Worm (Caenorhabditis elegans) whole organism, L1 larva: ENCODE results near the gene sru-28.

Experiments
- C16A3.4 ChIP-seq: fragments of 150-350 bp; optimal IDR thresholded peaks from 2 replicates; lab custom pipeline; 2014; ENCODE audit warnings: missing biosample characterization, missing genetic modification characterization
- C34B4.2 ChIP-seq: sonication (generic microtip); optimal IDR thresholded peaks from 2 replicates; lab custom pipeline; 2017; ENCODE audit warnings: mild to moderate bottlenecking, missing genetic modification characterization, missing compliant biosample characterization
- aha-1 ChIP-seq: fragments of 150-350 bp; optimal IDR thresholded peaks from 2 replicates; lab custom pipeline; 2014; ENCODE audit warnings: missing biosample characterization, missing genetic modification characterization
- aly-2 ChIP-seq: fragments of 150-350 bp; optimal IDR thresholded peaks from 2 replicates; lab custom pipeline; 2014; ENCODE audit warnings: missing biosample characterization, missing genetic modification characterization
- blmp-1 ChIP-seq: fragments of 150-350 bp; optimal IDR thresholded peaks from 2 replicates; lab custom pipeline; 2014; ENCODE audit warnings: missing biosample characterization, missing genetic modification characterization
- ceh-8 ChIP-seq: fragments of 200-800 bp; sonication (Bioruptor generic); optimal IDR thresholded peaks from 2 replicates; lab custom pipeline; 2018; ENCODE audit warnings: mild to moderate bottlenecking, missing genetic modification characterization, moderate library complexity, missing compliant biosample characterization
- ceh-88 ChIP-seq: fragments of 200-800 bp; sonication (Bioruptor generic); IDR thresholded peaks from 2 replicates; pipeline ENCODE4 v1.3.6; 2022; ENCODE audit warnings: missing genetic modification characterization, missing compliant biosample characterization
- ceh-90 ChIP-seq: sonication (generic microtip); optimal IDR thresholded peaks from 2 replicates; lab custom pipeline; 2016; ENCODE audit warnings: missing genetic modification characterization, missing compliant biosample characterization
- dsc-1 ChIP-seq: sonication (generic microtip); optimal IDR thresholded peaks from 2 replicates; lab custom pipeline; 2016; ENCODE audit warnings: mild to moderate bottlenecking, missing genetic modification characterization, missing compliant biosample characterization
- egl-13 ChIP-seq: sonication (generic microtip); optimal IDR thresholded peaks from 2 replicates; lab custom pipeline; 2016; ENCODE audit warnings: missing genotype, missing genetic modification reagents, missing genetic modification characterization, missing compliant biosample characterization
- elt-2 ChIP-seq: sonication (generic microtip); optimal IDR thresholded peaks from 2 replicates; lab custom pipeline; 2016; ENCODE audit warnings: missing genetic modification characterization, mild to moderate bottlenecking, inconsistent platforms, missing compliant biosample characterization, missing genetic modification reagents
- ets-5 ChIP-seq: fragments of 200-800 bp; sonication (Bioruptor generic); IDR thresholded peaks from 2 replicates; pipeline ENCODE4 v1.3.6; 2022; ENCODE audit warnings: missing genetic modification characterization, missing compliant biosample characterization
- fkh-10 ChIP-seq: sonication (generic microtip); optimal IDR thresholded peaks from 2 replicates; lab custom pipeline; 2017; ENCODE audit warnings: missing biosample characterization, missing genetic modification reagents, missing genetic modification characterization
- fkh-8 ChIP-seq: sonication (generic microtip); optimal IDR thresholded peaks from 2 replicates; lab custom pipeline; 2016; ENCODE audit warnings: mild to moderate bottlenecking, missing genetic modification characterization, missing compliant biosample characterization
- fos-1 ChIP-seq: fragments of 150-350 bp; optimal IDR thresholded peaks from 2 replicates; lab custom pipeline; 2014; ENCODE audit warnings: missing biosample characterization, missing genetic modification characterization
- grh-1 ChIP-seq: fragments of 200-800 bp; sonication (Bioruptor generic); IDR thresholded peaks from 2 replicates; pipeline ENCODE4 v1.3.6; 2022; ENCODE audit warnings: missing genetic modification reagents, missing genetic modification characterization, missing compliant biosample characterization
- hlh-4 ChIP-seq: sonication (generic microtip); optimal IDR thresholded peaks from 2 replicates; lab custom pipeline; 2016; ENCODE audit warnings: mild to moderate bottlenecking, missing genetic modification characterization, missing compliant biosample characterization
- irx-1 ChIP-seq: sonication (generic microtip); optimal IDR thresholded peaks from 2 replicates; lab custom pipeline; 2016; ENCODE audit warnings: missing genetic modification characterization, missing compliant biosample characterization
- isw-1 ChIP-seq: fragments of 200-800 bp; sonication (Bioruptor generic); IDR thresholded peaks from 2 replicates; pipeline ENCODE4 v1.3.6; 2022; ENCODE audit warnings: missing genetic modification characterization, missing compliant biosample characterization
- jun-1 ChIP-seq: fragments of 150-350 bp; optimal IDR thresholded peaks from 2 replicates; lab custom pipeline; 2014; ENCODE audit warnings: missing biosample characterization, missing genetic modification reagents, missing genetic modification characterization
- lin-13 ChIP-seq: fragments of 150-350 bp; optimal IDR thresholded peaks from 2 replicates; lab custom pipeline; 2014; ENCODE audit warnings: missing biosample characterization, missing genetic modification reagents, missing genetic modification characterization
- lin-14 ChIP-seq: fragments of 200-800 bp; sonication (Bioruptor generic); optimal IDR thresholded peaks from 2 replicates; lab custom pipeline; 2018; ENCODE audit warnings: mild to moderate bottlenecking, missing genetic modification characterization, moderate library complexity, missing compliant biosample characterization
- lin-15B ChIP-seq: fragments of 150-350 bp; sonication (generic microtip); optimal IDR thresholded peaks from 3 replicates; lab custom pipeline; 2014; ENCODE audit warnings: missing biosample characterization, missing genetic modification characterization
- lin-35 ChIP-seq, 2 experiments: fragments of 150-350 bp; optimal IDR thresholded peaks; 2 replicates each; lab custom pipeline; 2014; ENCODE audit warnings: missing biosample characterization in 2 of 2, missing genetic modification characterization in 2 of 2, missing genetic modification reagents in 2 of 2
- mab-9 ChIP-seq: fragments of 200-800 bp; sonication (Bioruptor generic); IDR thresholded peaks from 2 replicates; pipeline ENCODE4 v1.3.6; 2022; ENCODE audit warnings: missing genetic modification reagents, missing genetic modification characterization, missing compliant biosample characterization
- mef-2 ChIP-seq: fragments of 150-350 bp; optimal IDR thresholded peaks from 2 replicates; lab custom pipeline; 2014; ENCODE audit warnings: missing biosample characterization, missing genetic modification characterization
- mep-1 ChIP-seq: fragments of 150-350 bp; optimal IDR thresholded peaks from 2 replicates; lab custom pipeline; 2014; ENCODE audit warnings: missing biosample characterization, missing genetic modification characterization
- nhr-12 ChIP-seq: sonication (generic microtip); optimal IDR thresholded peaks from 2 replicates; lab custom pipeline; 2017; ENCODE audit warnings: missing biosample characterization, missing genetic modification characterization
- nhr-19 ChIP-seq: fragments of 200-800 bp; sonication (Bioruptor generic); conservative IDR thresholded peaks from 2 replicates; pipeline ENCODE4 v1.3.6; 2022; ENCODE audit warnings: missing genetic modification characterization, missing compliant biosample characterization
- nhr-237 ChIP-seq: fragments of 150-350 bp; optimal IDR thresholded peaks from 2 replicates; lab custom pipeline; 2014; ENCODE audit warnings: missing biosample characterization, missing genetic modification characterization
- nhr-28 ChIP-seq: fragments of 150-350 bp; optimal IDR thresholded peaks from 2 replicates; lab custom pipeline; 2014; ENCODE audit warnings: missing biosample characterization, missing genetic modification characterization
- nhr-71 ChIP-seq: sonication (generic microtip); optimal IDR thresholded peaks from 2 replicates; lab custom pipeline; 2016; ENCODE audit warnings: mild to moderate bottlenecking, missing genetic modification characterization, moderate library complexity, missing compliant biosample characterization
- nhr-76 ChIP-seq: sonication (generic microtip); optimal IDR thresholded peaks from 2 replicates; lab custom pipeline; 2017; ENCODE audit warnings: missing biosample characterization, missing genetic modification characterization
- nhr-85 ChIP-seq: sonication (generic microtip); peaks from one replicate; lab custom pipeline; 2016; ENCODE audit warnings: missing genetic modification characterization, inconsistent platforms, missing compliant biosample characterization
- nhr-90 ChIP-seq: sonication (generic microtip); optimal IDR thresholded peaks from 2 replicates; lab custom pipeline; 2016; ENCODE audit warnings: mild to moderate bottlenecking, missing genetic modification characterization, missing compliant biosample characterization; ENCODE audit not compliant: poor library complexity
- rnt-1 ChIP-seq: sonication (generic microtip); optimal IDR thresholded peaks from 2 replicates; lab custom pipeline; 2016; ENCODE audit warnings: mild to moderate bottlenecking, missing genetic modification characterization, moderate library complexity, missing compliant biosample characterization
- skn-1 ChIP-seq: fragments of 150-350 bp; optimal IDR thresholded peaks from 2 replicates; lab custom pipeline; 2014; ENCODE audit warnings: missing biosample characterization, missing genetic modification characterization
- snu-23 ChIP-seq: sonication (generic microtip); optimal IDR thresholded peaks from 2 replicates; lab custom pipeline; 2016; ENCODE audit warnings: missing genetic modification characterization, missing compliant biosample characterization
- sox-4 ChIP-seq: sonication (generic microtip); optimal IDR thresholded peaks from 2 replicates; lab custom pipeline; 2016; ENCODE audit warnings: missing genetic modification characterization, missing compliant biosample characterization
- swsn-7 ChIP-seq: sonication (generic microtip); optimal IDR thresholded peaks from 2 replicates; lab custom pipeline; 2016; ENCODE audit warnings: missing genetic modification characterization, missing compliant biosample characterization
- tbx-2 ChIP-seq: sonication (generic microtip); optimal IDR thresholded peaks from 2 replicates; lab custom pipeline; 2016; ENCODE audit warnings: missing genetic modification characterization, missing compliant biosample characterization
- tlp-1 ChIP-seq: fragments of 150-350 bp; optimal IDR thresholded peaks from 2 replicates; lab custom pipeline; 2014; ENCODE audit warnings: missing biosample characterization, missing genetic modification characterization
- unc-30 ChIP-seq: sonication (generic microtip); optimal IDR thresholded peaks from 2 replicates; lab custom pipeline; 2017; ENCODE audit warnings: missing biosample characterization, missing genetic modification characterization
- unc-62 ChIP-seq: fragments of 150-350 bp; optimal IDR thresholded peaks from 2 replicates; lab custom pipeline; 2014; ENCODE audit warnings: missing biosample characterization, missing genetic modification reagents, missing genetic modification characterization
- unc-86 ChIP-seq: sonication (generic microtip); optimal IDR thresholded peaks from 2 replicates; lab custom pipeline; 2016; ENCODE audit warnings: missing genetic modification characterization, missing compliant biosample characterization
- zag-1 ChIP-seq: fragments of 150-350 bp; optimal IDR thresholded peaks from 2 replicates; lab custom pipeline; 2014; ENCODE audit warnings: missing biosample characterization, missing genetic modification characterization
- zip-4 ChIP-seq: fragments of 200-800 bp; sonication (Bioruptor generic); optimal IDR thresholded peaks from 2 replicates; lab custom pipeline; 2018; ENCODE audit warnings: mild to moderate bottlenecking, missing genetic modification characterization, moderate library complexity, missing compliant biosample characterization
- ztf-11 ChIP-seq, 2 experiments: sonication (generic microtip); optimal IDR thresholded peaks; 2 replicates each; lab custom pipeline; 2016 to 2017; ENCODE audit warnings: missing genetic modification characterization in 2 of 2, missing biosample characterization in 1 of 2, missing compliant biosample characterization in 1 of 2
- ztf-4 ChIP-seq: fragments of 150-350 bp; optimal IDR thresholded peaks from 2 replicates; lab custom pipeline; 2014; ENCODE audit warnings: missing biosample characterization, missing genetic modification characterization

Gene sru-28

ce11 chrV:1471977-1472376, 34.1 kb upstream of the sru-28 start:
- TF ChIP-seq hlh-4 (tag; lab: Kevin White, UChicago) (no peak), ceh-90 (tag; lab: Kevin White, UChicago) (no peak), snu-23 (GFP tag; lab: Kevin White, UChicago) (no peak), zip-4 (GFP tag; lab: Kevin White, UChicago) (peak; percentile 58), isw-1 (no peak), nhr-90 (no peak), nhr-85 (no peak), skn-1 (tag; lab: Kevin White, UChicago) (peak; percentile 10), nhr-28 (tag; lab: Kevin White, UChicago) (no peak), fkh-10 (GFP tag; lab: Kevin White, UChicago) (no peak), nhr-12 (tag; lab: Kevin White, UChicago) (no peak)

DNA sequence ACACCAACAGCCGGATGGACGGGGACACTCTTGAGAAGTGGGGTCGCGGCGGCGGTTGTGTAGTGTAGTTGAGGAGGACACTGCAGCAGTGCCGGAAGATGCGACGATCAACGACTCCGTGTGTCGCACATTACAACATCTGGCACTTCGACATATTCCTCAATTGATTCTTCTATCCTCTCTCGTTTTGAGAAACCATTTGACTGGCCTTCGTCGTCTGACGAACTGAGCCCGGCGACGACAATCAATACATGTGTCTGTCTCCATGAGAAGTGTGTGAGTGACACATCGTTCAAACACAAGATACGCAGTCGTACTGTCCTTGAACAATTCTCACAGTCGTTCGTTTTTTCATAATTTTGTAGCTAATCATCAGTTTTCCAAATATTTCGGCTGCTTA, 33.5 kb upstream of the sru-28 start:
- TF ChIP-seq lin-13 (no peak), jun-1 (tag; lab: Kevin White, UChicago) (no peak), ceh-8 (no peak), lin-15B (tag; lab: Kevin White, UChicago) (no peak), isw-1 (no peak), rnt-1 (no peak), mab-9 (no peak), skn-1 (tag; lab: Kevin White, UChicago) (no peak), nhr-85 (peak; percentile 73), mep-1 (tag; lab: Kevin White, UChicago) (peak; percentile 48), ceh-88 (GFP tag; lab: Robert Waterston, UW) (no peak), nhr-76 (tag; lab: Kevin White, UChicago) (no peak), unc-86 (no peak), mef-2 (no peak), fos-1 (tag; lab: Kevin White, UChicago) (no peak), nhr-19 (no peak), grh-1 (GFP tag; lab: Robert Waterston, UW) (no peak), swsn-7 (no peak), C16A3.4 (tag; lab: Kevin White, UChicago) (no peak), dsc-1 (peak; percentile 36), fkh-8 (tag; lab: Kevin White, UChicago) (no peak), blmp-1 (tag; lab: Kevin White, UChicago) (no peak), irx-1 (tag; lab: Kevin White, UChicago) (no peak), egl-13 (tag; lab: Kevin White, UChicago) (no peak), lin-14 (GFP tag; lab: Kevin White, UChicago) (peak; percentile 71), ceh-90 (tag; lab: Kevin White, UChicago) (no peak), tlp-1 (tag; lab: Kevin White, UChicago) (no peak), aha-1 (tag; lab: Kevin White, UChicago) (no peak), nhr-237 (tag; lab: Kevin White, UChicago) (no peak), ets-5 (no peak), zag-1 (no peak), tbx-2 (tag; lab: Kevin White, UChicago) (no peak), sox-4 (no peak), lin-35 (GFP tag; optimal IDR thresholded peaks at IDR 0.05; lab: Kevin White, UChicago) (no peak), unc-62 (GFP tag; lab: Kevin White, UChicago) (no peak), aly-2 (no peak), nhr-71 (peak; percentile 16), unc-30 (tag; lab: Kevin White, UChicago) (no peak), elt-2 (tag; lab: Kevin White, UChicago) (no peak), zip-4 (GFP tag; lab: Kevin White, UChicago) (no peak), C34B4.2 (tag; lab: Kevin White, UChicago) (no peak), ztf-4 (tag; lab: Kevin White, UChicago) (no peak), ztf-11 (tag; optimal IDR thresholded peaks at IDR 0.05; lab: Kevin White, UChicago) (no peak)
